Worm (Caenorhabditis elegans): ENCODE data around the gene T25B2.3.

- TF ChIP-seq W03F9.2 (tag; optimal IDR thresholded peaks at IDR 0.05) (no peak), dao-5 (tag; optimal IDR thresholded peaks at IDR 0.05) (no peak)
Observed at ce11 chrX:6160427-6160826, 15.5 kb upstream of the T25B2.3 start, which contains the start of gene odd-2.
